Fruit fly (Drosophila melanogaster) whole organism, wandering third instar larva: ENCODE data around the gene shf.

ENCODE experiments used
- Abd-B ChIP-seq: fragments of >200 bp; optimal IDR thresholded peaks from 2 replicates; lab custom pipeline; 2017; ENCODE audit warnings: missing biosample characterization, missing genetic modification characterization
- CG32264 ChIP-seq: fragments of 200-800 bp; sonication (Bioruptor generic); optimal IDR thresholded peaks from 2 replicates; lab custom pipeline; 2016; ENCODE audit warnings: missing biosample characterization, missing genetic modification characterization
- CG9705 ChIP-seq: fragments of 200-800 bp; sonication (Bioruptor generic); optimal IDR thresholded peaks from 2 replicates; lab custom pipeline; 2018; ENCODE audit warnings: missing biosample characterization, mild to moderate bottlenecking, missing genetic modification characterization
- CrebA ChIP-seq: fragments of 200-800 bp; sonication (Bioruptor generic); optimal IDR thresholded peaks from 2 replicates; lab custom pipeline; 2016; ENCODE audit warnings: missing biosample characterization, mild to moderate bottlenecking, missing genetic modification characterization, borderline replicate concordance
- Dfd ChIP-seq: fragments of >200 bp; optimal IDR thresholded peaks from 2 replicates; lab custom pipeline; 2017; ENCODE audit warnings: missing biosample characterization, missing genetic modification characterization
- Dif ChIP-seq: fragments of 200-275, 200-300 bp; sonication (Bioruptor generic); optimal IDR thresholded peaks from 2 replicates; lab custom pipeline; 2018; ENCODE audit warnings: missing biosample characterization, missing genetic modification characterization; ENCODE audit not compliant: partially characterized antibody
- GATAd ChIP-seq: sonication (Bioruptor generic); optimal IDR thresholded peaks from 2 replicates; lab custom pipeline; 2016; ENCODE audit warnings: missing biosample characterization, missing genetic modification characterization
- HLH106 ChIP-seq: fragments of 200-800 bp; optimal IDR thresholded peaks from 3 replicates; lab custom pipeline; 2019; ENCODE audit warnings: missing biosample characterization, mild to moderate bottlenecking, missing genetic modification characterization, moderate library complexity
- Hnf4 ChIP-seq: fragments of 200-800 bp; sonication (Bioruptor generic); optimal IDR thresholded peaks from 2 replicates; lab custom pipeline; 2016; ENCODE audit warnings: missing biosample characterization, mild to moderate bottlenecking, missing genetic modification characterization
- Hr78 ChIP-seq: fragments of >200 bp; optimal IDR thresholded peaks from 2 replicates; lab custom pipeline; 2017; ENCODE audit warnings: missing biosample characterization, missing genetic modification characterization
- Hr83 ChIP-seq: fragments of 200-300 bp; sonication (Bioruptor generic); optimal IDR thresholded peaks from 2 replicates; lab custom pipeline; 2016; ENCODE audit warnings: missing biosample characterization, mild to moderate bottlenecking, missing genetic modification characterization, moderate library complexity; ENCODE audit not compliant: poor library complexity, severe bottlenecking
- Jra ChIP-seq: sonication (Bioruptor generic); optimal IDR thresholded peaks from 2 replicates; lab custom pipeline; 2016; ENCODE audit warnings: missing biosample characterization, missing genetic modification characterization
- Mio ChIP-seq: sonication (Bioruptor generic); optimal IDR thresholded peaks from 2 replicates; lab custom pipeline; 2016; ENCODE audit warnings: missing biosample characterization, missing genetic modification characterization
- Myc ChIP-seq: fragments of >200 bp; optimal IDR thresholded peaks from 2 replicates; lab custom pipeline; 2017
- N ChIP-seq: fragments of >200 bp; optimal IDR thresholded peaks from 2 replicates; lab custom pipeline; 2018; ENCODE audit warnings: missing biosample characterization, missing external identifiers, missing genetic modification characterization
- OdsH ChIP-seq: fragments of 200-800 bp; sonication (Bioruptor generic); optimal IDR thresholded peaks from 2 replicates; lab custom pipeline; 2016; ENCODE audit warnings: missing biosample characterization, mild to moderate bottlenecking, missing genetic modification characterization
- Rel ChIP-seq, 2 experiments: fragments of 200-800 bp; sonication (Bioruptor generic) in 1 of 2; optimal IDR thresholded peaks; 2 replicates in 1 of 2; 3 replicates in 1 of 2; lab custom pipeline; 2016 to 2019; ENCODE audit warnings: mild to moderate bottlenecking in 2 of 2, missing biosample characterization in 2 of 2, missing genetic modification characterization in 2 of 2, moderate library complexity in 1 of 2
- Sp1 ChIP-seq: fragments of 200-800 bp; sonication (Bioruptor generic); optimal IDR thresholded peaks from 3 replicates; lab custom pipeline; 2019; ENCODE audit warnings: missing biosample characterization, mild to moderate bottlenecking, missing genetic modification characterization, moderate library complexity
- Vsx2 ChIP-seq: fragments of 200-300, 225-300 bp; sonication (Bioruptor generic); optimal IDR thresholded peaks from 2 replicates; lab custom pipeline; 2018; ENCODE audit warnings: missing biosample characterization, missing genetic modification characterization; ENCODE audit not compliant: partially characterized antibody
- br ChIP-seq: fragments of 200-800 bp; sonication (Bioruptor generic); optimal IDR thresholded peaks from 2 replicates; lab custom pipeline; 2016; ENCODE audit warnings: missing biosample characterization, missing genetic modification characterization
- brk ChIP-seq: fragments of 200-800 bp; sonication (Bioruptor generic); optimal IDR thresholded peaks from 2 replicates; lab custom pipeline; 2016; ENCODE audit warnings: missing biosample characterization, mild to moderate bottlenecking, missing genetic modification characterization
- dl ChIP-seq, 2 experiments: fragments of 175-275, 200-275 bp in 1 of 2; fragments of 200-275 bp in 1 of 2; sonication (Bioruptor generic); optimal IDR thresholded peaks; lab custom pipeline; 2018; ENCODE audit warnings: mild to moderate bottlenecking in 2 of 2, missing biosample characterization in 2 of 2, missing genetic modification characterization in 2 of 2, moderate library complexity in 2 of 2; ENCODE audit not compliant: partially characterized antibody in 2 of 2, insufficient read depth in 1 of 2
- dmrt93B ChIP-seq: fragments of 200-800 bp; sonication (Bioruptor generic); optimal IDR thresholded peaks from 2 replicates; lab custom pipeline; 2018; ENCODE audit warnings: missing biosample characterization, mild to moderate bottlenecking, missing genetic modification characterization
- dsf ChIP-seq: sonication (Bioruptor generic); optimal IDR thresholded peaks from 2 replicates; lab custom pipeline; 2016; ENCODE audit warnings: missing biosample characterization, missing genetic modification characterization, borderline replicate concordance
- ey ChIP-seq: fragments of 200-800 bp; sonication (Bioruptor generic); optimal IDR thresholded peaks from 2 replicates; lab custom pipeline; 2016; ENCODE audit warnings: missing biosample characterization, missing genetic modification characterization
- foxo ChIP-seq, 2 experiments: fragments of 200-800 bp; sonication (Bioruptor generic); optimal IDR thresholded peaks; 2 replicates in 1 of 2; 3 replicates in 1 of 2; lab custom pipeline; 2016 to 2017; ENCODE audit warnings: missing biosample characterization in 2 of 2, missing genetic modification characterization in 2 of 2
- fru ChIP-seq: fragments of 200-800 bp; sonication (Bioruptor generic); optimal IDR thresholded peaks from 3 replicates; lab custom pipeline; 2016; ENCODE audit warnings: missing biosample characterization, mild to moderate bottlenecking, missing genetic modification characterization
- h ChIP-seq: fragments of 200-800 bp; sonication (Bioruptor generic); optimal IDR thresholded peaks from 3 replicates; lab custom pipeline; 2016; ENCODE audit warnings: missing biosample characterization, mild to moderate bottlenecking, missing genetic modification characterization
- jim ChIP-seq: fragments of 175-275, 200-325 bp; sonication (Bioruptor generic); optimal IDR thresholded peaks from 2 replicates; lab custom pipeline; 2016; ENCODE audit warnings: missing biosample characterization, mild to moderate bottlenecking, missing genetic modification characterization
- lola ChIP-seq: fragments of >200 bp; optimal IDR thresholded peaks from 2 replicates; lab custom pipeline; 2017; ENCODE audit warnings: missing biosample characterization, missing genetic modification characterization
- pan ChIP-seq: fragments of >200 bp; optimal IDR thresholded peaks from 2 replicates; lab custom pipeline; 2017
- psq ChIP-seq: fragments of 200-800 bp; sonication (Bioruptor generic); optimal IDR thresholded peaks from 3 replicates; lab custom pipeline; 2017; ENCODE audit warnings: missing biosample characterization, mild to moderate bottlenecking, missing genetic modification characterization, moderate library complexity
- rgr ChIP-seq: fragments of 200-800 bp; sonication (Bioruptor generic); optimal IDR thresholded peaks from 3 replicates; lab custom pipeline; 2016; ENCODE audit warnings: missing biosample characterization, mild to moderate bottlenecking, missing genetic modification characterization
- sage ChIP-seq: fragments of 200-800 bp; sonication (Bioruptor generic); optimal IDR thresholded peaks from 2 replicates; lab custom pipeline; 2016; ENCODE audit warnings: missing biosample characterization, mild to moderate bottlenecking, missing genetic modification characterization
- sv ChIP-seq: fragments of 200-800 bp; sonication (Bioruptor generic); optimal IDR thresholded peaks from 3 replicates; lab custom pipeline; 2016; ENCODE audit warnings: missing biosample characterization, missing genetic modification characterization
- tai ChIP-seq: sonication (Bioruptor generic); optimal IDR thresholded peaks from 2 replicates; lab custom pipeline; 2016; ENCODE audit warnings: missing biosample characterization, missing genetic modification characterization
- usp ChIP-seq: fragments of >200 bp; optimal IDR thresholded peaks from 2 replicates; lab custom pipeline; 2017; ENCODE audit warnings: missing biosample characterization, missing genetic modification characterization
- woc ChIP-seq: sonication (Bioruptor generic); optimal IDR thresholded peaks from 2 replicates; lab custom pipeline; 2016; ENCODE audit warnings: missing biosample characterization, mild to moderate bottlenecking, missing genetic modification characterization

shf gene

DNA sequence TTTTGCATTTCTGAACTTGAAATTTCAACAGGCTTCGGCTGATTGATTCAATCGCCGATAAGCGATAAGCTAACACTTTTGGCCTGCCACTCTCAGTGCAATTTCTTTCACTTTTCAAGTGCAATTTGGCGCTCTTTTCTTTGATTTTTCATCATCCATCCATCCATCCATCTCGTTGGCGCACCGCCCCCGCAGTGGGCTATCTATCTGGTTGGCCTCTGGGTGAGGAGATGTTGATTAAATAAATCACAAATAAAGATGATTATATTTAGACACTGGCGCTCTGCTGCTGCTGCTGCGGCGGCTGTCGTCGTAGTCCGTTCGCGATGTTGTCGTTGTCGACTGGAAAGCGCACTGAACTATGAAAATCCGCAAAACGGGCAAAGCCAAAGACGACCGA is 11.5 kb upstream of the shf start:
- TF ChIP-seq Dfd (no peak), OdsH (GFP tag; lab: Kevin White, UChicago) (no peak), dl (GFP tag; optimal IDR thresholded peaks at IDR 0.05; lab: Kevin White, UChicago; ENCODE audit: insufficient read depth in 1 of 2, partially characterized antibody in 2 of 2) (no peak), pan (lab: Kevin White, UChicago) (no peak), dmrt93B (GFP tag; lab: Kevin White, UChicago) (no peak), HLH106 (tag; lab: Kevin White, UChicago) (no peak), tai (GFP tag; lab: Kevin White, UChicago) (no peak), Vsx2 (GFP tag; lab: Kevin White, UChicago) (no peak), woc (no peak), Rel (GFP tag; optimal IDR thresholded peaks at IDR 0.05; lab: Kevin White, UChicago) (no peak), Rel (tag; optimal IDR thresholded peaks at IDR 0.05; lab: Kevin White, UChicago) (no peak), brk (GFP tag; lab: Kevin White, UChicago) (no peak), sage (GFP tag; lab: Kevin White, UChicago) (no peak), br (GFP tag; lab: Kevin White, UChicago) (no peak), Abd-B (GFP tag; lab: Kevin White, UChicago) (no peak), Myc (no peak), psq (GFP tag; lab: Kevin White, UChicago) (no peak)

DNA sequence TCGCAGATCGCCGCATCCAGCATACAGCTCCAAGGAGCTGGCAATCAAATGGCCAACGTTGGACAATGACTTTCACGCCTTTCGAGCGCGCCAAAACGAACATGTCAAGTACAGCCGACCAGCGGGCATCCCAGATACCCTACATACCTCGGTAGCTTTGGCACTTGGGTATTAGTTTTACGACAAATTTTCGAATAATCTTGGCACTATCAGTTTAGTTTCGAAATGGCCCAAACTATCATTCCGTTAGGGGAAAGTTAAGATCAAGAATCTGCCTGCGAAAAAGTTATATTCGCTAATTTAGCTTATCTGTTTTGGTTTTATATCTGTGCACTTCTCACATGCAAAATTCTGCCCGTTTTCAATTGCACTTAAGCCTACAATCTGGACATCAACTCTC is 679 bp downstream of the shf start:
- peak in 1 of 2 experiments; percentile 4 for TF ChIP-seq foxo (GFP tag; optimal IDR thresholded peaks at IDR 0.05; lab: Kevin White, UChicago)
- no peak for TF ChIP-seq sage (GFP tag; lab: Kevin White, UChicago)
- no peak for TF ChIP-seq Abd-B (GFP tag; lab: Kevin White, UChicago)
- TF ChIP-seq h (GFP tag; lab: Kevin White, UChicago), result no peak
- TF ChIP-seq GATAd (GFP tag; lab: Kevin White, UChicago), result no peak
- TF ChIP-seq woc, result no peak
- no peak for TF ChIP-seq psq (GFP tag; lab: Kevin White, UChicago)
- no peak for TF ChIP-seq tai (GFP tag; lab: Kevin White, UChicago)
- TF ChIP-seq Vsx2 (GFP tag; lab: Kevin White, UChicago), result no peak
- TF ChIP-seq Hnf4 (GFP tag; lab: Kevin White, UChicago), result no peak
- no peak for TF ChIP-seq rgr
- TF ChIP-seq N (GFP tag; lab: Kevin White, UChicago), result no peak
- peak; percentile 21 for TF ChIP-seq ey

DNA sequence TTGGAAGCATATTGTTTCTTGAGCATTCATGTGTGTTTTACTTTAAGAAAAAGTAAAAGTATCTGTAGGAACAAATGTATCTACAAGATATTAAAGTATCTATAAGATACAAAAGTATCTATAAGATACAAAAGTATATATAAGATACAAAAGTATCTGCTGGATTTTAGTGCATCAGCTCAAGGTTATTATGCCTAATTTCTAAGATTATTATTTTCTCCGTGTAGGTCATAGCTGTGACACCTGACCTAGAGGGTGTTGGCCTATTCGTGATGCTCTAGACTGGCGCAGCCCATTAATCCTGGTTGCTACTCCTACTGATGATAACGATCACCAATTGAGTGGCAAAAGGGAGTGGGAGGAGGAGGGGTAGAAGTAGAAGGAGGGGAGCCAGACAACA is 1.4 kb downstream of the shf start:
- TF ChIP-seq Dfd (no peak), Vsx2 (GFP tag; lab: Kevin White, UChicago) (no peak), h (GFP tag; lab: Kevin White, UChicago) (peak; percentile 9), sv (GFP tag; lab: Kevin White, UChicago) (no peak), usp (GFP tag; lab: Kevin White, UChicago) (no peak), psq (GFP tag; lab: Kevin White, UChicago) (no peak), lola (GFP tag; lab: Kevin White, UChicago) (no peak), sage (GFP tag; lab: Kevin White, UChicago) (no peak), Hr78 (GFP tag; lab: Kevin White, UChicago) (no peak), dsf (GFP tag; lab: Kevin White, UChicago) (no peak), Hr83 (GFP tag; lab: Kevin White, UChicago) (no peak), woc (peak; percentile 25), ey (no peak), fru (GFP tag; lab: Kevin White, UChicago) (no peak)

DNA sequence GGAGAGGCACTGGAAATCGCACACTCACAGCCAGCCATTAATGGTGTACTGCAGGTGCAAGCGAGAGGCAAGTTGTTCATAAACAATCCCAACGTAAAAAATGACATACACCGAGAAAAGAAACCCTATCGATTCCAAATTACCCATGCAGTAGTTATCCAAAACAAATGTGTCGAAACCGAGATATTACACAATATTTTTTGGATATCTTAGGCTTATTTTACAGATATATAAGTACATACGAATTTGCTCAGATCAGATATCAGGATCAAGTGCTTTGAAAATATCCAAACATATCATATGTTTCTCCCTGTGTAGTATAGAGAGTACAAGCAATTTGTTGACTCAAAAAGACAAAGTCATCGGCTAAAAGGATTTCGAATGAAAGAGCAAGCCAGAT is 2.1 kb downstream of the shf start:
- TF ChIP-seq CrebA (GFP tag; lab: Kevin White, UChicago), result no peak
- TF ChIP-seq dl (GFP tag; optimal IDR thresholded peaks at IDR 0.05; lab: Kevin White, UChicago; ENCODE audit: insufficient read depth in 1 of 2, partially characterized antibody in 2 of 2), result no peak
- no peak for TF ChIP-seq lola (GFP tag; lab: Kevin White, UChicago)
- peak; percentile 70 for TF ChIP-seq psq (GFP tag; lab: Kevin White, UChicago)
- TF ChIP-seq Sp1 (GFP tag; lab: Kevin White, UChicago), result peak; percentile 87
- no peak for TF ChIP-seq Hr83 (GFP tag; lab: Kevin White, UChicago)
- TF ChIP-seq Jra (GFP tag; lab: Kevin White, UChicago), result peak; percentile 3
- peak; percentile 83 for TF ChIP-seq OdsH (GFP tag; lab: Kevin White, UChicago)
- peak; percentile 62 for TF ChIP-seq CG32264 (GFP tag; lab: Kevin White, UChicago)
- no peak for TF ChIP-seq Mio (GFP tag; lab: Kevin White, UChicago)
- no peak for TF ChIP-seq tai (GFP tag; lab: Kevin White, UChicago)
- TF ChIP-seq Dif (GFP tag; lab: Kevin White, UChicago), result peak; percentile 1
- TF ChIP-seq ey, result peak; percentile 88
- TF ChIP-seq dsf (GFP tag; lab: Kevin White, UChicago), result no peak
- TF ChIP-seq Dfd, result no peak
- TF ChIP-seq sage (GFP tag; lab: Kevin White, UChicago), result peak; percentile 69
- TF ChIP-seq Abd-B (GFP tag; lab: Kevin White, UChicago), result no peak
- no peak for TF ChIP-seq jim
- peak in 1 of 2 experiments; percentile 87 for TF ChIP-seq foxo (GFP tag; optimal IDR thresholded peaks at IDR 0.05; lab: Kevin White, UChicago)
- peak; percentile 90 for TF ChIP-seq fru (GFP tag; lab: Kevin White, UChicago)
- TF ChIP-seq brk (GFP tag; lab: Kevin White, UChicago), result peak; percentile 66
- peak; percentile 78 for TF ChIP-seq woc
- no peak for TF ChIP-seq Vsx2 (GFP tag; lab: Kevin White, UChicago)
- TF ChIP-seq br (GFP tag; lab: Kevin White, UChicago), result peak; percentile 87
- peak; percentile 70 for TF ChIP-seq CG9705 (GFP tag; lab: Kevin White, UChicago)
- TF ChIP-seq N (GFP tag; lab: Kevin White, UChicago), result no peak
- TF ChIP-seq rgr, result peak; percentile 82
- no peak for TF ChIP-seq sv (GFP tag; lab: Kevin White, UChicago)
- TF ChIP-seq h (GFP tag; lab: Kevin White, UChicago), result peak; percentile 88
- peak; percentile 73 for TF ChIP-seq dmrt93B (GFP tag; lab: Kevin White, UChicago)
- TF ChIP-seq Myc, result no peak
